Worm (Caenorhabditis elegans): Measurements from ENCODE around the gene B0238.12.

The B0238.12 gene

DNA sequence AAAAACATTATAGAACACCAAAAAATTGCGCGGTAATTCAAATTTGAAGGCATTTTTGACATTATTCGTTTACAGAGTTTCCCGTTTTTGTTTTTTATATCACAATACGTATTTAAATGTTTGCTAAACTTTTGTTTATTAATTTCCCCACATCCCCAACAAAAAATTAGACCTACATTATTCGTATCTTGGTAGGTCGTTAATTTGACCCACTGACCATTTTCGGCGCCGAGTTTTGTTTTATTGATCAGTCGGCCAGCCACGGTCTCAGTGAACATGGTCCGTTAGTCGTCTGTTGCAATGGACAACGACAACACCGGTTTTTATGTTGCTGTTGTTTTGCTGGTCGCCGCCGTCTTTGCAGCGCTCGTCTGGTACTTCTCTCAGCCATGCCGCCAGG, 25.7 kb upstream of the B0238.12 start, which contains the start of gene B0238.15:
TSS of gene B0238.15 (plus strand) at position 301 of the 400 bp plus-strand sequence.
- TF ChIP-seq elt-2 (tag; optimal IDR thresholded peaks at IDR 0.05) (no peak), nhr-23 (tag; optimal IDR thresholded peaks at IDR 0.05) (no peak), mml-1 (tag; optimal IDR thresholded peaks at IDR 0.05) (no peak), snpc-4 (tag; optimal IDR thresholded peaks at IDR 0.05) (no peak), ZK546.5 (tag; optimal IDR thresholded peaks at IDR 0.05) (no peak), sea-2 (GFP tag; optimal IDR thresholded peaks at IDR 0.05) (no peak), ama-1 (optimal IDR thresholded peaks at IDR 0.05) (no peak)

DNA sequence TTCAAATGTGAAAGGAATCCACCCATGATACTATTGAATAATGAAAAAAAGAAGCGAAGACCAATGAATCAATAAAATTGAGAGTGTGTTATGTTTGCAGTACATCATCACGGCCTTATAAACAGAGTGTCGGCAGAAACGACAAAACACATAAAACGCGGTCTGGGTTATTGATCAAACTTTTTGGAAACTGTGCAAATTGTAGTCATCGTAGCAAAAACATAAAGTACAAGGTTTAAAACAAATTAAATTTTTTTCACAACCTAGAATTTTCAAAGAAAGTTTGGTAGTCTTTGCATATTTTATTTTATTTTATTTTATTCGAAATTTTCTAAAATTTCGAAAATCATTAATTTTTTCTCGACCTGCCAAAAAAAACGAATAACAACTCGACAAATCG, 22.6 kb upstream of the B0238.12 start, which contains the start of gene cest-35.1:
TSS of gene cest-35.1 (minus strand) at position 101 of the 400 bp plus-strand sequence.
- TF ChIP-seq unc-62 (GFP tag; optimal IDR thresholded peaks at IDR 0.05) (no peak), elt-2 (tag; optimal IDR thresholded peaks at IDR 0.05) (no peak), jun-1 (tag; optimal IDR thresholded peaks at IDR 0.05) (no peak), egl-5 (tag; optimal IDR thresholded peaks at IDR 0.05) (no peak)

DNA sequence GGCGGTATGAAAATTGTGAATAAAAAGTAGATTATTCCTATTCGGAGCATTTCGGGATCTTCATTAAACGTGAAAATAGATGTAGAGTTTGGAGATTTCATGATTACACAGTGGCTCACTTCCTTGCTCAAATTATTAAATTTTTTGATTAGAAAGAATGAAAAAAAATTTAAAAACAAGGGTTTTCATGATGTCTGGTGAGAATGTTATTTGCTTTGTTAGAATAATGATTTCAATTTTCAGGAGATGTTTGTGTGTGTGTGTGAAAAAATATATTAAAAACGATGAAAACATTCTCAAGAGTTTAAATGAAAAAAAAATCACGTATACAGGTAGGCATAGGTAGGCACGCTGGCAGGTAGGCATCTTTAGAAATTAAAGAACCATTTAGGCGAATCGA, 13.6 kb upstream of the B0238.12 start, which contains the start of gene srt-68:
TSS of gene srt-68 (minus strand) at position 101 of the 400 bp plus-strand sequence.
- TF ChIP-seq nhr-23 (tag; optimal IDR thresholded peaks at IDR 0.05): no peak
- no peak for TF ChIP-seq R02D3.7 (tag; optimal IDR thresholded peaks at IDR 0.05)
- TF ChIP-seq daf-12 (tag; optimal IDR thresholded peaks at IDR 0.05): no peak
- TF ChIP-seq skn-1 (tag; optimal IDR thresholded peaks at IDR 0.05): no peak
- TF ChIP-seq jun-1 (tag; optimal IDR thresholded peaks at IDR 0.05): no peak
- TF ChIP-seq fkh-10 (GFP tag; optimal IDR thresholded peaks at IDR 0.05): no peak

DNA sequence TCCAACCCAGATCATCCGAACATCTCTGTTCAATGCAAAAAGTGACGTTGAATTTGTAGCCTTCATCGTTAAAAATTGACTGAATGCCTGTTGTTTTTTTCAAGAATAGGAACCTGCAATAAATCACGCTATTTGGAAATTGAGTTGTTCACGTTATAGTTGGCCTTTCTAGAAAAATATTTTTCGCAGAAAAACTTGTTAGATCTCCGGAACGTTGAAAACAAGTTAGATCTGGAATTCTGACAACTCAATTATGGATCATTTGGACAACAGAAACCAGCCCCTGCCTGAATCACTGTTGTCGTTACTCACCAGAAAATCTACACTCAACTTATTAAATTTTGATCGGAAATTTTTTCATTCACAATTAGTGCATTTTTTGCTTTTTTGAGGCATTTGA, 8.3 kb upstream of the B0238.12 start, which contains the start of gene srt-67:
TSS of gene srt-67 (minus strand) at position 101 of the 400 bp plus-strand sequence.
- TF ChIP-seq mml-1 (tag; optimal IDR thresholded peaks at IDR 0.05) (no peak), pqm-1 (tag; optimal IDR thresholded peaks at IDR 0.05) (no peak), fkh-10 (GFP tag; optimal IDR thresholded peaks at IDR 0.05) (no peak), unc-62 (GFP tag; optimal IDR thresholded peaks at IDR 0.05) (no peak)

DNA sequence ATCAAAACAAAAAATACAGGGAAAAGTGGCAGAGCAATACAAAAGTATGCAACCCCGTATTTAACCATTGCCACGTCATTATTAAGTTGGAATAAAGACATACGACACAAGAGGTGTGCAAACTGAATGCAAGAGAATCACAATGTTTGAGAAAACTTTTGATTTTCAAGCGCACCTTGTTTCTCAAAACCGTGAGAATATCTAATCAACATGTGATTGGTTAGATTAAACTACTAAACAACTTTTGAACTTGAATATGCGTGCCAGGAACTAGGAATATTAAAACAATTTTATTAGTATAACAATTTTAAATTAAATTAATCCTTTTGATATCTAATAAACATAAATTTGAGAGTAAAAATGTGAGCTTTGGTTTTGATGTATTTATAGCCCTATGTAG, 6.2 kb upstream of the B0238.12 start, which contains the start of gene srt-70:
TSS of gene srt-70 (minus strand) at position 101 of the 400 bp plus-strand sequence.
- TF ChIP-seq nhr-23 (tag; optimal IDR thresholded peaks at IDR 0.05): no peak
- no peak for TF ChIP-seq jun-1 (tag; optimal IDR thresholded peaks at IDR 0.05)
- no peak for TF ChIP-seq elt-2 (tag; optimal IDR thresholded peaks at IDR 0.05)
- TF ChIP-seq nhr-11 (tag; optimal IDR thresholded peaks at IDR 0.05): no peak
- no peak for TF ChIP-seq nhr-12 (tag; optimal IDR thresholded peaks at IDR 0.05)
- no peak for TF ChIP-seq eor-1 (tag; optimal IDR thresholded peaks at IDR 0.05)
- no peak for TF ChIP-seq ceh-16 (tag; optimal IDR thresholded peaks at IDR 0.05)
- no peak for TF ChIP-seq pqm-1 (tag; optimal IDR thresholded peaks at IDR 0.05)
- TF ChIP-seq ceh-28 (tag; optimal IDR thresholded peaks at IDR 0.05): no peak
- TF ChIP-seq daf-12 (tag; optimal IDR thresholded peaks at IDR 0.05): no peak
- no peak for TF ChIP-seq egl-27 (tag; optimal IDR thresholded peaks at IDR 0.05)

DNA sequence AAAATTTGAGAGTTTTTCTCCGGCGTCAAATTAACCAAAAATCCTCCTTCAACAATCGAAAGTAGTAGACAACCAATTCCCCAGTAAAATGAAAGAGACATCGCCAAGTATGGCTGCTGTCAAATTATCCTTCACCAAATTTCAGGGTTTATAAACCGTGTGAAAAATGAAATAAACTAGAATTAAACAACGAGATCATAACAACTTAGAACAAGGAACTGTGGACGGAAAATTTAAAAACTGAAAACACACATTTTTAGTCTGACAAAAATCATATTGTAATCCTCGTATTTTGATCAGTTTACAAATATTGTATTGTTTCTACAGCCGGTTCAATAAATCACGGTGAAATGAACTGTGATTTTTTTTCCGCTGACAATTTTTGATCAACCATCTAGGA, 2.6 kb upstream of the B0238.12 start, which contains the start of gene cest-30:
TSS of gene cest-30 (minus strand) at position 101 of the 400 bp plus-strand sequence.
- TF ChIP-seq ceh-28 (tag; optimal IDR thresholded peaks at IDR 0.05): no peak
- no peak for TF ChIP-seq ceh-82 (tag; optimal IDR thresholded peaks at IDR 0.05)
- no peak for TF ChIP-seq daf-12 (tag; optimal IDR thresholded peaks at IDR 0.05)
- no peak for TF ChIP-seq ztf-4 (tag; optimal IDR thresholded peaks at IDR 0.05)
- TF ChIP-seq egl-5 (tag; optimal IDR thresholded peaks at IDR 0.05): no peak
- TF ChIP-seq nhr-43 (tag; optimal IDR thresholded peaks at IDR 0.05; ENCODE audit: poor library complexity, severe bottlenecking): no peak
- no peak for TF ChIP-seq nhr-67 (tag; optimal IDR thresholded peaks at IDR 0.05)
- no peak for TF ChIP-seq aly-2 (tag; optimal IDR thresholded peaks at IDR 0.05)
- no peak for TF ChIP-seq elt-1 (tag; optimal IDR thresholded peaks at IDR 0.05)
- TF ChIP-seq zag-1 (tag; optimal IDR thresholded peaks at IDR 0.05): no peak
- TF ChIP-seq nhr-237 (tag; optimal IDR thresholded peaks at IDR 0.05): no peak
- TF ChIP-seq nhr-28 (tag; optimal IDR thresholded peaks at IDR 0.05): no peak
- no peak for TF ChIP-seq nhr-23 (tag; optimal IDR thresholded peaks at IDR 0.05)
- TF ChIP-seq nhr-11 (tag; optimal IDR thresholded peaks at IDR 0.05): no peak
